Worm (Caenorhabditis elegans): ENCODE data around the gene rpl-2.
"Not testable (repeated sequence)": the region's sequence is repeated elsewhere in the genome, so short reads cannot be mapped to it uniquely, and the experiment has no call there.

Gene rpl-2

DNA sequence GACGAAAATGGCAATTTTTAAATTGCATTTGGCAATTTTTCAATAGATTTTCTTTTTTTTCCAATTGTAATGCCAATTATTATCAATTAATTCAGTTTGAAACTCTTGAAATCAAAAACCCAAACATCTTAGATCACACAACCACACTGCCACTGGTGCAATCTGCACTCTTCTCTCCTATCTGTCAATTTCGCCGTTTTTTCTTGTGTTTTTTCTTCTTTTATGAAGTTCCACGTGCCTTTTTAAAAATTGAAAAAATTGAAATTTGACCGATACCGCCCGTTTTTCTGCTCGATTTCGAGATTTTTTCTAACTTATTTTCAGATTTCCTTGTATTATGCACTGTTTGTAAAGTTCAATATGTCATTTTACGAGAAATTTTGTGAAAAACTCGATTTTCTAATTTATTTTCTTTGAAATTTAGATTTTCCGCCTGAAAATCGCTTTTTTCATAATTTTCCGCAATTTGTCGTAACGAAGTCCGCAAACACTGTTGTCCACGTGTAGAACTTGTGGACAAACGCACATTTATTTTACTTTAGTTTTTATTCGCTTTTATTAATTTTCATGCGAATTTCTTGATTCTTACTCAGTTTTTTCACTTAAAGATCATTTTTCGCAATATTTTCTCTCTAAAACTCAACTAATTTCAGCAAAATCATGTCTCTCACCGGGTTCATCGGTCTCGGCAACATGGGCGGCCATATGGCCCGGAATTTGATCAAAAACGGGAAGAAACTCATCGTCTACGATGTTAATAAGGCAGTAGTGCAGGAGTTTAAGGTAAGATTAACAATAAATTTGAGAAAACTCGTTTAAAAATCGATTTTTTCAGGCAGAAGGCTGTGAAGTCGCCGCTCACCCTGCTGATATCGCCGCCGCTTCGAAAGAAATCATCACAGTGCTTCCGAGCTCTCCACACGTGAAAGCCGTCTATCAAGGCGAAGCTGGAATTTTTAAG, 14.1 kb downstream of the rpl-2 start, which contains the start of gene B0250.5:
B0250.5 (plus strand) TSS at position 654 of the 961 bp plus-strand sequence.
- no peak for TF ChIP-seq ztf-29 (GFP tag; IDR thresholded peaks at IDR 0.05)
- TF ChIP-seq ztf-23 (GFP tag; IDR thresholded peaks at IDR 0.05): 0 out of 2 replicates have a peak, but pooled peaks have one; percentile 42

DNA sequence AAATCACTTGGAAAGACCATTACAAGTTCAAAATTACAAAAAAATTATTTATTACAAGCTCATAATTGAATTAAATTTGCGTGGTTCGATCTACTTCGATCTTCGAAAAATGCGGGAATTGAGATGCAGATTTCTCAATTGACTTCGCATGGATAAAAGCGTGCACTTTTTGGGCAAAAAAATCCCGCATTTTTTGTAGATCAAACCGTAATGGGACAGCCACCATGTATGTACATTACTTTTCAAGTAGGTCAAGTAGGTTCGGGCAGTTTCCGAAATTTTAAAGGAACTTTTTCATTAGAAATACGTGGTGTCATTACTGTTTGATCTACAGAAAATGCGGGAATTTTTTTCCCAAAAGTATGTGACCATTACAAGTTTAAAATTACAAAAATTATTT, 18.0 kb downstream of the rpl-2 start:
- TF ChIP-seq T22C8.4 (GFP tag; IDR thresholded peaks at IDR 0.05): no peak

DNA sequence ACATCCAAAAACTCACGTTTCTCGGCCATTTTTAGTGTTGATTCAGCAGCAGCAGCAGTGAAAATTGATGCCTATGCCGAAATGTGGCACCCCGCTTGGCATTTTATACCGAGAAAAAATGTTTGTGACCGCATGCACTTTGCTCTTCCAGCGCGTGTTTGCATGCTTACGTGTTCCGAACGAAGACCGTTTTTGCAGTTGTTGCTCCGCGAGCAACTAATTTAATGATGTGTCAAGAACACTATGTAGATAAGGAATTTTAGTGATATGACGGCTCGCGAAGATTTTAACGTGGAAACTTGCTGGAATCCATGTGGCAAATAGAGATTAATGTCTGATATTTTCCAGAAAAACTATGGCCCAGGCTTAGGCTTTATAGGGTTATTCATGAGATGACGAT, 19.5 kb downstream of the rpl-2 start, which contains the start of gene dct-16:
dct-16 (minus strand) TSS at position 78 of the 400 bp plus-strand sequence.
- TF ChIP-seq ztf-29 (GFP tag; IDR thresholded peaks at IDR 0.05) (no peak), ref-1 (GFP tag; conservative IDR thresholded peaks at IDR 0.05) (no peak), tab-1 (GFP tag; IDR thresholded peaks at IDR 0.05) (no peak), med-1 (GFP tag; optimal IDR thresholded peaks at IDR 0.05; ENCODE audit: insufficient read depth) (no peak), flt-1 (GFP tag; IDR thresholded peaks at IDR 0.05) (no peak), T22C8.4 (GFP tag; IDR thresholded peaks at IDR 0.05) (no peak), ztf-23 (GFP tag; IDR thresholded peaks at IDR 0.05) (no peak), cog-1 (tag; optimal IDR thresholded peaks at IDR 0.05) (no peak), klf-2 (GFP tag; conservative IDR thresholded peaks at IDR 0.05) (no peak)

DNA sequence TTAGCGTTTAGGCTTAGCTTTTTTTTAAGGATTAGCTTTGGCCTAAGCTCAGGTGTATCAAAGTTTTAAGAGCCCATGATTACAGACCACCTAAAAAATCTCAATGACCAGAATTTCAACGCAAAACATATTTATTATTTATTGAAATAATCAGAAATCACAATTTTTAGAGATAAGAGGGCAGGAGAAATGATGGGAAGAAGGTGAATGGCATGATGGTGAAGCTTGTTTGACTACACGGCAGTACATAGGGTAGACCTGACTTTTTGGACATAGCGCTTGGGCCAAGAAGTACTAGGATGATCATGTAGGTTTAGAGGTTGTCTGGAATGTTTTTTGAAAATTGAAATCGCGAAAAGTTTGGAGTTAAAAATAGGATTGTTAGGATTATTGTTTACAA, 20.2 kb downstream of the rpl-2 start:
- TF ChIP-seq klf-2 (GFP tag; conservative IDR thresholded peaks at IDR 0.05) (no peak), ref-1 (GFP tag; conservative IDR thresholded peaks at IDR 0.05) (no peak), cog-1 (tag; optimal IDR thresholded peaks at IDR 0.05) (no peak), flt-1 (GFP tag; IDR thresholded peaks at IDR 0.05) (no peak), T22C8.4 (GFP tag; IDR thresholded peaks at IDR 0.05) (no peak), tab-1 (GFP tag; IDR thresholded peaks at IDR 0.05) (no peak), ztf-29 (GFP tag; IDR thresholded peaks at IDR 0.05) (no peak), ztf-23 (GFP tag; IDR thresholded peaks at IDR 0.05) (no peak), med-1 (GFP tag; optimal IDR thresholded peaks at IDR 0.05; ENCODE audit: insufficient read depth) (no peak)

DNA sequence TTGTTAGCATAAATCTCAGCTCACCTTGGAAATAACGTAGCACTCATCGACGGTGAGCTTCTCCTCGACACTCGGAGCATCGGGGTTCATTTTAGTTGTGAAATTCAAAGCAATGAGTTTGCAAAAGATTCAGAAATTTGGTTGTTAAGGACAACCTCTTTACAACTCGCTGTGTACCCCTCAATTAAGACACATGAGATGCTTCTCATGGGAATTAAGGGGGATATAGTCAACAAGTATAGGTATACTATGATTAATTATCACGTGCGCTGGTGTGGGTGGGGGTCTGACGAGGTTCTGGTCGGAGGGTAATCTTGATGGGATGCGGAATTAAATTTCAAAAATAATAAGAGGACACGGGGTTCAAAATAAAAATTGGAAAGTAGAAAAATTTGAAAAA, 20.9 kb downstream of the rpl-2 start, which contains the start of gene dct-14:
dct-14 (minus strand) TSS at position 101 of the 400 bp plus-strand sequence.
- TF ChIP-seq klf-2 (GFP tag; conservative IDR thresholded peaks at IDR 0.05): no peak
- TF ChIP-seq T22C8.4 (GFP tag; IDR thresholded peaks at IDR 0.05): no peak
- no peak for TF ChIP-seq med-1 (GFP tag; optimal IDR thresholded peaks at IDR 0.05; ENCODE audit: insufficient read depth)
- no peak for TF ChIP-seq ref-1 (GFP tag; conservative IDR thresholded peaks at IDR 0.05)
- no peak for TF ChIP-seq flt-1 (GFP tag; IDR thresholded peaks at IDR 0.05)
- no peak for TF ChIP-seq tab-1 (GFP tag; IDR thresholded peaks at IDR 0.05)
- TF ChIP-seq ztf-29 (GFP tag; IDR thresholded peaks at IDR 0.05): no peak
- no peak for TF ChIP-seq ztf-23 (GFP tag; IDR thresholded peaks at IDR 0.05)
- no peak for TF ChIP-seq cog-1 (tag; optimal IDR thresholded peaks at IDR 0.05)

DNA sequence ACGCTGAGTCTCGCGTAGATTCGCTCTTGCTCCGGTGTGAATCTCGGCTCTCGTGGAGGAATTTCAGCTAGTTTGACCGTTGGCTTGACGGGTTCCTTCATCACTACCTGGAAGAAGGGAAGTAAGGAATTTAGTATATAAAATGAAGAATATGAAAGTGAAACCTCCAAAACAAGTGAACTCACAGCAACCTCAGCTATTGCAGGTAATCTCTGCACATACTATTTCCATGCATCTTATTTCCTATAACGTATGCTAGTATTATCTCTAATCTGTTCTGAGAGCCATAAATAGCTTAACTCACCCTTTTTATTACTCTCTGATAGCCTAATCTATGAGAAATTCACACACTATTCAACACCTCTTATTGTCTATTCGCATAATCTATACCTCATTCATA, 25.5 kb downstream of the rpl-2 start, which contains the start of gene Y38H6C.4:
Y38H6C.4 (minus strand) TSS at position 101 of the 400 bp plus-strand sequence.
- TF ChIP-seq ztf-29 (GFP tag; IDR thresholded peaks at IDR 0.05) (no peak), T22C8.4 (GFP tag; IDR thresholded peaks at IDR 0.05) (no peak), tab-1 (GFP tag; IDR thresholded peaks at IDR 0.05) (no peak), flt-1 (GFP tag; IDR thresholded peaks at IDR 0.05) (no peak), ref-1 (GFP tag; conservative IDR thresholded peaks at IDR 0.05) (no peak), klf-2 (GFP tag; conservative IDR thresholded peaks at IDR 0.05) (no peak), med-1 (GFP tag; optimal IDR thresholded peaks at IDR 0.05; ENCODE audit: insufficient read depth) (no peak), cog-1 (tag; optimal IDR thresholded peaks at IDR 0.05) (no peak), ztf-23 (GFP tag; IDR thresholded peaks at IDR 0.05) (no peak)

DNA sequence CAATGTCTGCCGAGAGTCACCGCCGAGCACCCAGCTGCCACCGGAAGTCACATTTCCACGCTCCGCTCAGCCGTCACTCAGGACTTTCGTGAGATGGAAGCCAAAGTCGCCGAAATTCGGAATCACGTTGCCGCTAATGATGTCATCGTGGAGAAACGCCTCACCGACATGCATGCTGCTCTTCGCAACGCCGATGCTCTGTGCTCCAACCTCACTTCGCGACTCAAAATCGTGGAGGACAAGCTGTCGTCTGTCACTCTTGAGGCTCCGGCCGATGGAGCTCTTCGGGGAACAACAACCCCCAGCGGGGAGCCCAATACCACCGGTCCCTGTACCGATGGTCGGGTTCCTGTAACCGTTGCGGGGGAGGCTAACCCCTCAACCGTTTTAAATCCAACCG, 27.1 kb downstream of the rpl-2 start:
- no peak for TF ChIP-seq ztf-29 (GFP tag; IDR thresholded peaks at IDR 0.05)
- TF ChIP-seq med-1 (GFP tag; optimal IDR thresholded peaks at IDR 0.05; ENCODE audit: insufficient read depth): no peak
- no peak for TF ChIP-seq ztf-23 (GFP tag; IDR thresholded peaks at IDR 0.05)
- no peak for TF ChIP-seq flt-1 (GFP tag; IDR thresholded peaks at IDR 0.05)
- no peak for TF ChIP-seq tab-1 (GFP tag; IDR thresholded peaks at IDR 0.05)
- no peak for TF ChIP-seq T22C8.4 (GFP tag; IDR thresholded peaks at IDR 0.05)
- TF ChIP-seq klf-2 (GFP tag; conservative IDR thresholded peaks at IDR 0.05): no peak
- TF ChIP-seq ref-1 (GFP tag; conservative IDR thresholded peaks at IDR 0.05): no peak
- TF ChIP-seq cog-1 (tag; optimal IDR thresholded peaks at IDR 0.05): no peak

DNA sequence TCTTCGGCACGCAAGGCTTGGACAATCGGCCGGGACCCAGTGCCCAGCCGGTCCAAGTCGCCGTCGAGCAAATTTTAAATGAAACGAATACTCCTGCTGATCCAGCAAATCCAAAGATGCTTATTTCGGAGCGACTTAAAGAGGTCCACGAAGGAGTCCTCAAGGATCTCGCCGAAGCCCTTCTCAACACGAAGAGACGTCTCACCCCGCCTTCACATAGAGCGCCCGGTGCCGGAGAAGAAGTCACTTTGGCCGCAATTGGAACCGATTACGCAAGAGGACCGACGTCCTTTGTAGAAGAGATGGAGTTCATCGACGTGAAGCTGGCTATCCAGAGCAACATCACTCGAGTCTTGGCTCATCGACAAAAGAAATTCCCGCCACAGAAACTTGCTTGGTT, 29.9 kb downstream of the rpl-2 start:
- TF ChIP-seq ref-1 (GFP tag; conservative IDR thresholded peaks at IDR 0.05) (no peak), flt-1 (GFP tag; IDR thresholded peaks at IDR 0.05) (no peak), ztf-23 (GFP tag; IDR thresholded peaks at IDR 0.05) (no peak), med-1 (GFP tag; optimal IDR thresholded peaks at IDR 0.05; ENCODE audit: insufficient read depth) (no peak), ztf-29 (GFP tag; IDR thresholded peaks at IDR 0.05) (no peak)

DNA sequence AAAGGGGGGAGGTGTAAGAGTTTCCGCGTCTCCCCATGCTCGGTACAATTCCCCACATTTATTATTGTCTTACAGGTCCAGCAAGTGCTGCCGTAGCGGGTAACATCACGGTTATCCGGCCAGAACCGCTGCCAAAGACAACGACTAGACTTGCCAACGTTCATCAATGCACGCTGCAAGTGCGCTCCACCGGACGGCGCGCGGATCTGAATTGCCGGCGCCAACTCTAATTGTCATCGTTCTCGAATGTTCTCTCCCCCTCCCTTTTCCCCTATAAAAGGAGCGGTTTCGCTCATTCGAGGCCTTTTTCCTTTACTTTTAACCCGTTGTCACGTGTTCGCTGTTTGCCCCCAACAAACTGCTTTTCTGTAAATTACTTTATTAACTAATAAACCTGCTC, 34.2 kb downstream of the rpl-2 start, which contains the start of gene Y38H6C.8:
Y38H6C.8 (plus strand) TSS at position 301 of the 400 bp plus-strand sequence.
- TF ChIP-seq flt-1 (GFP tag; IDR thresholded peaks at IDR 0.05); cog-1 (tag; optimal IDR thresholded peaks at IDR 0.05); klf-2 (GFP tag; conservative IDR thresholded peaks at IDR 0.05): not testable (repeated sequence)

DNA sequence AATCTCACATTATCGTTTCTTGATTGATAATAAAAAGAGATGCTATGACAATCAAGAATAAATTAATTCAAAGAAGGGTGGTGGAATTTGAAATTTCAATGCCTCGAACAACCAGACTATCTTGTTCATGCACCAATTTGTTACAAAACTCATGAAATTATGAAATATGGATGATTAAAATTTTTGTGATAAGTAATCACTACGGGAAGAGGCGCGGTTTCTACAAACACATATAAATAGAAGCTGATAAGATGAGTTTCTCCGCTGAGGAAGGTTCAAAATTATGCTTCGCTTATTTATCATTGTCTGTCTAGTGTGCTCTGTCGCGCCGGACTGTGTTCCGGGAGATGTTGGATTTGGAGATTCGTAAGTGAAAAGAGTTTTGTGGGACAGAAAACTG, 35.0 kb downstream of the rpl-2 start:
- TF ChIP-seq ztf-23 (GFP tag; IDR thresholded peaks at IDR 0.05) (no peak), tab-1 (GFP tag; IDR thresholded peaks at IDR 0.05) (no peak), flt-1 (GFP tag; IDR thresholded peaks at IDR 0.05) (no peak), klf-2 (GFP tag; conservative IDR thresholded peaks at IDR 0.05) (no peak), med-1 (GFP tag; optimal IDR thresholded peaks at IDR 0.05; ENCODE audit: insufficient read depth) (no peak), ztf-29 (GFP tag; IDR thresholded peaks at IDR 0.05) (no peak), ref-1 (GFP tag; conservative IDR thresholded peaks at IDR 0.05) (no peak), cog-1 (tag; optimal IDR thresholded peaks at IDR 0.05) (no peak), T22C8.4 (GFP tag; IDR thresholded peaks at IDR 0.05) (no peak)
